ENCODE assay signal across 6 worm cellular contexts in genomic region chrX:1438925-1439324, ce11.
TF ChIP-seq lines count a peak whose summit lies in the region.

No protein-coding gene starts in this region.

TF ChIP-seq in whole organism, L1 larva, 84 proteins besides CTCF, POLR2A, EP300 and RAD21 (continues in another document):
- TF ChIP-seq nhr-237 (tag; optimal IDR thresholded peaks at IDR 0.05; lab: Kevin White, UChicago) (no peak), rnt-1 (tag; optimal IDR thresholded peaks at IDR 0.05; lab: Kevin White, UChicago) (peak; percentile 16), nhr-84 (tag; optimal IDR thresholded peaks at IDR 0.05; lab: Kevin White, UChicago) (no peak), tbx-2 (tag; optimal IDR thresholded peaks at IDR 0.05; lab: Kevin White, UChicago) (peak; percentile 10), ceh-82 (tag; optimal IDR thresholded peaks at IDR 0.05; lab: Kevin White, UChicago) (peak in 2 of 3 experiments; percentile 23 to 43), sox-4 (tag; optimal IDR thresholded peaks at IDR 0.05; lab: Kevin White, UChicago) (peak; percentile 76), jun-1 (tag; optimal IDR thresholded peaks at IDR 0.05; lab: Kevin White, UChicago) (peak; percentile 37), fkh-10 (GFP tag; optimal IDR thresholded peaks at IDR 0.05; lab: Kevin White, UChicago) (peak; percentile 57), dsc-1 (tag; optimal IDR thresholded peaks at IDR 0.05; lab: Kevin White, UChicago) (peak; percentile 79), nhr-71 (tag; optimal IDR thresholded peaks at IDR 0.05; lab: Kevin White, UChicago) (peak; percentile 35), swsn-7 (tag; optimal IDR thresholded peaks at IDR 0.05; lab: Kevin White, UChicago) (peak; percentile 35), hlh-17 (GFP tag; optimal IDR thresholded peaks at IDR 0.05; lab: Kevin White, UChicago; ENCODE audit: borderline replicate concordance) (no peak), nhr-19 (GFP tag; conservative IDR thresholded peaks at IDR 0.05; lab: Robert Waterston, UW) (peak; percentile 18; the same call in 1 of the 2 replicates), zip-4 (GFP tag; optimal IDR thresholded peaks at IDR 0.05; lab: Kevin White, UChicago) (no peak), aly-2 (tag; optimal IDR thresholded peaks at IDR 0.05; lab: Kevin White, UChicago) (no peak)

TF ChIP-seq in whole organism, L2 larva, 48 proteins besides CTCF, POLR2A, EP300 and RAD21:
- no peak for TF ChIP-seq sem-4 (tag; optimal IDR thresholded peaks at IDR 0.05; lab: Kevin White, UChicago)
- no peak for TF ChIP-seq ztf-11 (tag; optimal IDR thresholded peaks at IDR 0.05; lab: Kevin White, UChicago)
- TF ChIP-seq F13H6.1 (tag; optimal IDR thresholded peaks at IDR 0.05; lab: Kevin White, UChicago) = no peak
- peak; percentile 13 for TF ChIP-seq C34F6.9 (tag; optimal IDR thresholded peaks at IDR 0.05; lab: Kevin White, UChicago)
- no peak for TF ChIP-seq unc-39 (tag; optimal IDR thresholded peaks at IDR 0.05; lab: Kevin White, UChicago)
- TF ChIP-seq mdl-1 (tag; optimal IDR thresholded peaks at IDR 0.05; lab: Kevin White, UChicago) = peak in 1 of 2 experiments; percentile 34
- peak; percentile 3 for TF ChIP-seq nhr-21 (tag; optimal IDR thresholded peaks at IDR 0.05; lab: Kevin White, UChicago)
- TF ChIP-seq lin-11 (tag; optimal IDR thresholded peaks at IDR 0.05; lab: Kevin White, UChicago) = peak; percentile 36
- TF ChIP-seq nhr-23 (tag; optimal IDR thresholded peaks at IDR 0.05; lab: Kevin White, UChicago) = no peak
- TF ChIP-seq crh-2 (tag; optimal IDR thresholded peaks at IDR 0.05; lab: Kevin White, UChicago) = peak; percentile 25
- peak; percentile 20 to 39 for TF ChIP-seq lsy-2 (tag; optimal IDR thresholded peaks at IDR 0.05; lab: Kevin White, UChicago)
TF ChIP-seq in whole organism, L2 larva: peak in this region for 6.

TF ChIP-seq in whole organism, L3 larva, 47 proteins besides CTCF, POLR2A, EP300 and RAD21:
- no peak for TF ChIP-seq nhr-12 (tag; optimal IDR thresholded peaks at IDR 0.05; lab: Kevin White, UChicago)
- TF ChIP-seq ceh-28 (tag; optimal IDR thresholded peaks at IDR 0.05; lab: Kevin White, UChicago) = peak; percentile 7
- peak; percentile 7 for TF ChIP-seq mdl-1 (tag; optimal IDR thresholded peaks at IDR 0.05; lab: Kevin White, UChicago)
- TF ChIP-seq elt-2 (tag; optimal IDR thresholded peaks at IDR 0.05; lab: Kevin White, UChicago) = no peak
- no peak for TF ChIP-seq lsy-12 (tag; optimal IDR thresholded peaks at IDR 0.05; lab: Kevin White, UChicago)
- no peak for TF ChIP-seq nhr-23 (tag; optimal IDR thresholded peaks at IDR 0.05; lab: Kevin White, UChicago)
- TF ChIP-seq unc-39 (tag; optimal IDR thresholded peaks at IDR 0.05; lab: Kevin White, UChicago) = no peak
- TF ChIP-seq eor-1 (tag; optimal IDR thresholded peaks at IDR 0.05; lab: Kevin White, UChicago) = no peak
- no peak for TF ChIP-seq aly-2 (tag; optimal IDR thresholded peaks at IDR 0.05; lab: Kevin White, UChicago)
- TF ChIP-seq ZK546.5 (tag; optimal IDR thresholded peaks at IDR 0.05; lab: Kevin White, UChicago) = no peak
- TF ChIP-seq ztf-4 (tag; optimal IDR thresholded peaks at IDR 0.05; lab: Kevin White, UChicago) = no peak
- peak; percentile 16 for TF ChIP-seq fkh-10 (GFP tag; optimal IDR thresholded peaks at IDR 0.05; lab: Kevin White, UChicago)
- TF ChIP-seq mml-1 (tag; optimal IDR thresholded peaks at IDR 0.05; lab: Kevin White, UChicago) = no peak
- TF ChIP-seq lin-15B (tag; optimal IDR thresholded peaks at IDR 0.05; lab: Kevin White, UChicago) = no peak
- TF ChIP-seq pqm-1 (tag; optimal IDR thresholded peaks at IDR 0.05; lab: Kevin White, UChicago) = no peak
- TF ChIP-seq hmg-11 (tag; optimal IDR thresholded peaks at IDR 0.05; lab: Kevin White, UChicago) = no peak
- TF ChIP-seq tbx-2 (tag; optimal IDR thresholded peaks at IDR 0.05; lab: Kevin White, UChicago) = no peak

TF ChIP-seq in whole organism, L4 larva, 104 proteins besides CTCF, POLR2A, EP300 and RAD21 (continues in another document):
- TF ChIP-seq ama-1 (optimal IDR thresholded peaks at IDR 0.05; lab: Kevin White, UChicago) (no peak), Y105C5A.15 (GFP tag; IDR thresholded peaks at IDR 0.05; lab: Robert Waterston, UW) (0 out of 2 replicates have a peak, but pooled peaks have one; percentile 22), F49E8.2 (tag; optimal IDR thresholded peaks at IDR 0.05; lab: Kevin White, UChicago; ENCODE audit: borderline replicate concordance) (no peak), mdl-1 (tag; optimal IDR thresholded peaks at IDR 0.05; lab: Kevin White, UChicago) (peak in 1 of 2 experiments; percentile 53), fkh-10 (GFP tag; optimal IDR thresholded peaks at IDR 0.05; lab: Kevin White, UChicago) (no peak), sdz-12 (GFP tag; optimal IDR thresholded peaks at IDR 0.05; lab: Kevin White, UChicago) (no peak), snpc-1.2 (GFP tag; IDR thresholded peaks at IDR 0.05; lab: Robert Waterston, UW) (no peak), F10B5.3 (tag; optimal IDR thresholded peaks at IDR 0.05; lab: Kevin White, UChicago) (no peak), gei-8 (GFP tag; optimal IDR thresholded peaks at IDR 0.05; lab: Kevin White, UChicago) (no peak), mes-2 (tag; optimal IDR thresholded peaks at IDR 0.05; lab: Kevin White, UChicago; ENCODE audit: poor library complexity, severe bottlenecking) (peak; percentile 32), rbr-2 (tag; optimal IDR thresholded peaks at IDR 0.05; lab: Kevin White, UChicago) (peak; percentile 30), D1046.2 (GFP tag; IDR thresholded peaks at IDR 0.05; lab: Robert Waterston, UW) (no peak), lin-29 (GFP tag; IDR thresholded peaks at IDR 0.05; lab: Robert Waterston, UW) (no peak), ztf-11 (tag; optimal IDR thresholded peaks at IDR 0.05; lab: Kevin White, UChicago) (no peak), ces-1 (GFP tag; optimal IDR thresholded peaks at IDR 0.05; lab: Kevin White, UChicago) (no peak), R02D3.7 (tag; optimal IDR thresholded peaks at IDR 0.05; lab: Kevin White, UChicago) (no peak), mxl-3 (GFP tag; optimal IDR thresholded peaks at IDR 0.05; lab: Kevin White, UChicago) (no peak), ZK546.5 (tag; optimal IDR thresholded peaks at IDR 0.05; lab: Kevin White, UChicago) (no peak)

TF ChIP-seq in whole organism, late embryonic, 69 proteins besides CTCF, POLR2A, EP300 and RAD21:
- TF ChIP-seq hlh-6 (tag; optimal IDR thresholded peaks at IDR 0.05; lab: Kevin White, UChicago) = no peak
- TF ChIP-seq ceh-22 (tag; optimal IDR thresholded peaks at IDR 0.05; lab: Kevin White, UChicago) = no peak
- TF ChIP-seq lim-6 (tag; optimal IDR thresholded peaks at IDR 0.05; lab: Kevin White, UChicago) = no peak
- no peak for TF ChIP-seq dve-1 (tag; optimal IDR thresholded peaks at IDR 0.05; lab: Kevin White, UChicago)
- peak; percentile 5 for TF ChIP-seq nfya-1 (tag; optimal IDR thresholded peaks at IDR 0.05; lab: Kevin White, UChicago)
- no peak for TF ChIP-seq K09A11.1 (tag; optimal IDR thresholded peaks at IDR 0.05; lab: Kevin White, UChicago; ENCODE audit: insufficient read depth)
- TF ChIP-seq unc-3 (GFP tag; conservative IDR thresholded peaks at IDR 0.05; lab: Robert Waterston, UW) = no peak
- no peak for TF ChIP-seq unc-3 (tag; optimal IDR thresholded peaks at IDR 0.05; lab: Kevin White, UChicago)
- peak; percentile 96 for TF ChIP-seq sdc-2 (tag; optimal IDR thresholded peaks at IDR 0.05; lab: Kevin White, UChicago)
- no peak for TF ChIP-seq fkh-6 (tag; optimal IDR thresholded peaks at IDR 0.05; lab: Kevin White, UChicago)
- TF ChIP-seq ahr-1 (tag; optimal IDR thresholded peaks at IDR 0.05; lab: Kevin White, UChicago) = no peak
- no peak for TF ChIP-seq pha-4 (tag; optimal IDR thresholded peaks at IDR 0.05; lab: Kevin White, UChicago)
- TF ChIP-seq pax-1 (tag; optimal IDR thresholded peaks at IDR 0.05; lab: Kevin White, UChicago) = no peak
- TF ChIP-seq pha-2 (tag; optimal IDR thresholded peaks at IDR 0.05; lab: Kevin White, UChicago) = no peak

TF ChIP-seq in whole organism, young adult, 124 proteins besides CTCF, POLR2A, EP300 and RAD21:
- TF ChIP-seq cebp-1 (GFP tag; IDR thresholded peaks at IDR 0.05; lab: Robert Waterston, UW) = no peak
- peak; percentile 24 for TF ChIP-seq cebp-1 (tag; optimal IDR thresholded peaks at IDR 0.05; lab: Kevin White, UChicago)
- TF ChIP-seq ztf-3 (GFP tag; optimal IDR thresholded peaks at IDR 0.05; lab: Kevin White, UChicago) = no peak
- 0 out of 2 replicates have a peak, but pooled peaks have one; percentile 8 for TF ChIP-seq dox-1 (GFP tag; IDR thresholded peaks at IDR 0.05; lab: Robert Waterston, UW)
- TF ChIP-seq hlh-26 (GFP tag; conservative IDR thresholded peaks at IDR 0.05; lab: Robert Waterston, UW) = no peak
- no peak for TF ChIP-seq tbx-9 (tag; optimal IDR thresholded peaks at IDR 0.05; lab: Kevin White, UChicago; ENCODE audit: borderline replicate concordance)
- no peak for TF ChIP-seq aptf-2 (GFP tag; conservative IDR thresholded peaks at IDR 0.05; lab: Robert Waterston, UW)
- no peak for TF ChIP-seq bed-2 (GFP tag; IDR thresholded peaks at IDR 0.05; lab: Robert Waterston, UW)
- no peak for TF ChIP-seq F33H1.4 (GFP tag; IDR thresholded peaks at IDR 0.05; lab: Robert Waterston, UW)
- TF ChIP-seq Y56A3A.18 (GFP tag; IDR thresholded peaks at IDR 0.05; lab: Robert Waterston, UW) = no peak
- TF ChIP-seq mxl-1 (tag; optimal IDR thresholded peaks at IDR 0.05; lab: Kevin White, UChicago) = no peak
- TF ChIP-seq lin-35 (GFP tag; optimal IDR thresholded peaks at IDR 0.05; lab: Kevin White, UChicago) = peak in 1 of 3 experiments; percentile 25
- TF ChIP-seq F22D6.2 (tag; optimal IDR thresholded peaks at IDR 0.05; lab: Kevin White, UChicago) = no peak
